Worm (Caenorhabditis elegans) whole organism, L2 larva: ENCODE data around the gene C50B8.6.
A peak's percentile ranks its signal among the peaks of the same experiment; 100 is the strongest.

Source experiments
- aly-2 ChIP-seq: fragments of 150-350 bp; optimal IDR thresholded peaks from 2 replicates; lab custom pipeline; 2014; ENCODE audit warnings: missing biosample characterization, missing genetic modification characterization
- crh-2 ChIP-seq: sonication (generic microtip); optimal IDR thresholded peaks from 2 replicates; lab custom pipeline; 2017; ENCODE audit warnings: missing biosample characterization, missing genetic modification characterization
- egl-27 ChIP-seq: sonication (generic microtip); optimal IDR thresholded peaks from 3 replicates; lab custom pipeline; 2017; ENCODE audit warnings: missing biosample characterization, missing genetic modification reagents, missing genetic modification characterization
- gmeb-1 ChIP-seq: fragments of 150-350 bp; optimal IDR thresholded peaks from 2 replicates; lab custom pipeline; 2014; ENCODE audit warnings: missing biosample characterization, missing genetic modification characterization
- mdl-1 ChIP-seq, 2 experiments: fragments of 150-350 bp in 1 of 2; sonication (generic microtip) in 1 of 2; optimal IDR thresholded peaks; 2 replicates each; lab custom pipeline; 2017; ENCODE audit warnings: missing biosample characterization in 2 of 2, missing genetic modification characterization in 2 of 2
- nhr-11 ChIP-seq: fragments of 150-350 bp; optimal IDR thresholded peaks from 2 replicates; lab custom pipeline; 2014; ENCODE audit warnings: missing biosample characterization, missing genetic modification characterization
- nhr-237 ChIP-seq: fragments of 150-350 bp; optimal IDR thresholded peaks from 2 replicates; lab custom pipeline; 2014; ENCODE audit warnings: missing biosample characterization, missing genetic modification characterization
- nhr-25 ChIP-seq: fragments of 150-350 bp; sonication (generic microtip); optimal IDR thresholded peaks from 3 replicates; lab custom pipeline; 2014; ENCODE audit warnings: missing biosample characterization, missing genetic modification characterization
- unc-55 ChIP-seq: fragments of 150-350 bp; sonication (generic microtip); optimal IDR thresholded peaks from 3 replicates; lab custom pipeline; 2014; ENCODE audit warnings: missing biosample characterization, missing genetic modification reagents, missing genetic modification characterization
- unc-62 ChIP-seq: fragments of 150-350 bp; optimal IDR thresholded peaks from 2 replicates; lab custom pipeline; 2014; ENCODE audit warnings: missing biosample characterization, missing genetic modification reagents, missing genetic modification characterization
- zag-1 ChIP-seq: fragments of 150-350 bp; optimal IDR thresholded peaks from 2 replicates; lab custom pipeline; 2014; ENCODE audit warnings: missing biosample characterization, missing genetic modification characterization

- TF ChIP-seq mdl-1 (tag; optimal IDR thresholded peaks at IDR 0.05; lab: Kevin White, UChicago) (no peak), nhr-25 (tag; lab: Kevin White, UChicago) (peak; percentile 9), zag-1 (tag; lab: Kevin White, UChicago) (no peak), crh-2 (no peak), aly-2 (tag; lab: Kevin White, UChicago) (no peak), nhr-11 (tag; lab: Kevin White, UChicago) (no peak), unc-62 (no peak), egl-27 (tag; lab: Kevin White, UChicago) (no peak), nhr-237 (tag; lab: Kevin White, UChicago) (no peak), gmeb-1 (tag; lab: Kevin White, UChicago) (no peak), unc-55 (GFP tag; lab: Kevin White, UChicago) (no peak)
Observed at ce11 chrV:13606651-13607242, 28.0 kb downstream of the C50B8.6 start, which contains the start of gene fmo-4.
